Fruit fly (Drosophila melanogaster): Measurements from ENCODE around the gene Pop1.
A peak's percentile ranks its signal among the peaks of the same experiment; 100 is the strongest.

dm6 chrX:5638588-5638987 is 16.1 kb downstream of the Pop1 start:
- TF ChIP-seq EcR (GFP tag; optimal IDR thresholded peaks at IDR 0.05) (no peak), CG9948 (tag; optimal IDR thresholded peaks at IDR 0.05) (no peak), CG4496 (GFP tag; IDR thresholded peaks at IDR 0.05) (peak; percentile 84), rn (GFP tag; IDR thresholded peaks at IDR 0.05) (no peak), CG8159 (tag; optimal IDR thresholded peaks at IDR 0.05) (peak; percentile 30), Ets98B (GFP tag; IDR thresholded peaks at IDR 0.05) (peak; percentile 59), CG10348 (GFP tag; IDR thresholded peaks at IDR 0.05) (no peak), CG12605 (GFP tag; IDR thresholded peaks at IDR 0.05) (peak; percentile 32; the same call in 1 of the 2 replicates), CG15710 (tag; optimal IDR thresholded peaks at IDR 0.05) (peak; percentile 40), fd96Ca (GFP tag; IDR thresholded peaks at IDR 0.05) (peak; percentile 70)

Measured in whole organism, pupa.